Fruit fly (Drosophila melanogaster) whole organism, embryonic: Measurements from ENCODE around the gene HP1b.

Source experiments
- Antp ChIP-seq: fragments of 200-800 bp; sonication (Bioruptor generic); optimal IDR thresholded peaks from 3 replicates; lab custom pipeline; 2016; ENCODE audit warnings: missing biosample characterization, missing genetic modification characterization
- Asciz ChIP-seq: fragments of 200-800 bp; sonication (Bioruptor generic); optimal IDR thresholded peaks from 2 replicates; lab custom pipeline; 2017; ENCODE audit warnings: missing biosample characterization, mild to moderate bottlenecking, missing genetic modification characterization, missing genetic modification reagents
- B-H1 ChIP-seq: fragments of 200-800 bp; sonication (Bioruptor generic); IDR thresholded peaks from 3 replicates; pipeline ENCODE4 v1.3.6; 2022; ENCODE audit warnings: missing biosample characterization, missing genetic modification characterization
- BtbVII ChIP-seq: fragments of 200-800 bp; sonication (Bioruptor generic); optimal IDR thresholded peaks from 3 replicates; lab custom pipeline; 2017; ENCODE audit warnings: missing biosample characterization, mild to moderate bottlenecking, missing genetic modification characterization
- Bteb2 ChIP-seq: fragments of 200-800 bp; sonication (Bioruptor generic); optimal IDR thresholded peaks from 2 replicates; lab custom pipeline; 2016; ENCODE audit warnings: missing biosample characterization, missing genetic modification characterization
- CG12071 ChIP-seq: fragments of 200-800 bp; sonication (Bioruptor generic); optimal IDR thresholded peaks from 3 replicates; lab custom pipeline; 2018; ENCODE audit warnings: missing biosample characterization, mild to moderate bottlenecking, missing genetic modification characterization
- CG30431 ChIP-seq: fragments of 200-800 bp; sonication (Bioruptor generic); optimal IDR thresholded peaks from 2 replicates; lab custom pipeline; 2017; ENCODE audit warnings: missing biosample characterization, missing genetic modification characterization
- CG3281 ChIP-seq: fragments of 200-800 bp; sonication (Bioruptor generic); optimal IDR thresholded peaks from 3 replicates; lab custom pipeline; 2017; ENCODE audit warnings: missing biosample characterization, mild to moderate bottlenecking, missing genetic modification characterization
- CG3726 ChIP-seq: fragments of 200-800 bp; sonication (Bioruptor generic); IDR thresholded peaks from 3 replicates; pipeline ENCODE4, ENCODE4 v1.3.6; 2022; ENCODE audit warnings: missing biosample characterization, missing genetic modification characterization
- CG4360 ChIP-seq: fragments of 200-800 bp; sonication (Bioruptor generic); IDR thresholded peaks from 2 replicates; pipeline ENCODE4 v1.3.6; 2022; ENCODE audit warnings: missing biosample characterization, missing genetic modification characterization
- CG4404 ChIP-seq: fragments of 200-800 bp; sonication (Bioruptor generic); IDR thresholded peaks from 2 replicates; pipeline ENCODE4 v1.3.6; 2022; ENCODE audit warnings: missing biosample characterization, missing genetic modification characterization
- CHES-1-like ChIP-seq: fragments of 200-800 bp; sonication (Bioruptor generic); optimal IDR thresholded peaks from 2 replicates; lab custom pipeline; 2016; ENCODE audit warnings: missing biosample characterization, missing genetic modification characterization
- CoRest ChIP-seq: fragments of 200-800 bp; sonication (Bioruptor generic); optimal IDR thresholded peaks from 3 replicates; lab custom pipeline; 2018; ENCODE audit warnings: missing biosample characterization, mild to moderate bottlenecking, missing genetic modification characterization, moderate library complexity
- Dbx ChIP-seq: fragments of 200-800 bp; sonication (Bioruptor generic); IDR thresholded peaks from 3 replicates; pipeline ENCODE4 v1.3.6; 2022; ENCODE audit warnings: missing biosample characterization, missing genetic modification characterization
- Dp ChIP-seq: fragments of 200-800 bp; sonication (Bioruptor generic); optimal IDR thresholded peaks from 2 replicates; lab custom pipeline; 2018; ENCODE audit warnings: missing biosample characterization, mild to moderate bottlenecking, missing genetic modification characterization, moderate library complexity
- E2f2 ChIP-seq: fragments of 200-800 bp; sonication (Bioruptor generic); IDR thresholded peaks from 2 replicates; pipeline ENCODE4 v1.3.6; 2022; ENCODE audit warnings: missing biosample characterization, missing genetic modification characterization
- ERR ChIP-seq: fragments of 200-800 bp; sonication (Bioruptor generic); optimal IDR thresholded peaks from 2 replicates; lab custom pipeline; 2016; ENCODE audit warnings: missing biosample characterization, missing genetic modification characterization
- Fer1 ChIP-seq: fragments of 200-800 bp; sonication (Bioruptor generic); optimal IDR thresholded peaks from 2 replicates; lab custom pipeline; 2017; ENCODE audit warnings: missing biosample characterization, mild to moderate bottlenecking, missing genetic modification characterization
- Fer3 ChIP-seq: fragments of 200-800 bp; sonication (Bioruptor generic); optimal IDR thresholded peaks from 2 replicates; lab custom pipeline; 2018; ENCODE audit warnings: missing biosample characterization, mild to moderate bottlenecking, missing genetic modification characterization, moderate library complexity
- Hey ChIP-seq: fragments of 200-800 bp; sonication (Bioruptor generic); optimal IDR thresholded peaks from 3 replicates; lab custom pipeline; 2018; ENCODE audit warnings: missing biosample characterization, mild to moderate bottlenecking, missing genetic modification characterization
- HmgD ChIP-seq: fragments of 200-800 bp; sonication (Bioruptor generic); optimal IDR thresholded peaks from 3 replicates; lab custom pipeline; 2016; ENCODE audit warnings: missing biosample characterization, missing genetic modification characterization
- Hmx ChIP-seq: fragments of 200-800 bp; sonication (Bioruptor generic); optimal IDR thresholded peaks from 2 replicates; lab custom pipeline; 2016; ENCODE audit warnings: missing biosample characterization, missing genetic modification characterization
- Hsf ChIP-seq: fragments of 200-800 bp; sonication (Bioruptor generic); optimal IDR thresholded peaks from 3 replicates; lab custom pipeline; 2016; ENCODE audit warnings: missing biosample characterization, missing genetic modification characterization
- MBD-R2 ChIP-seq: fragments of 200-800 bp; sonication (Bioruptor generic); IDR thresholded peaks from 2 replicates; pipeline ENCODE4 v1.3.6; 2022; ENCODE audit warnings: missing biosample characterization, missing genetic modification characterization
- Med ChIP-seq: fragments of 200-800 bp; sonication (Bioruptor generic); peaks from one replicate; lab custom pipeline; 2016; ENCODE audit warnings: missing biosample characterization, missing genetic modification characterization, mild to moderate bottlenecking, inconsistent platforms, moderate library complexity
- Nf-YA ChIP-seq: fragments of 200-800 bp; sonication (Bioruptor generic); IDR thresholded peaks from 2 replicates; pipeline ENCODE4 v1.3.6; 2022; ENCODE audit warnings: missing biosample characterization, missing genetic modification characterization
- Pdp1 ChIP-seq, 2 experiments: fragments of 200-800 bp; sonication (Bioruptor generic); optimal IDR thresholded peaks; 3 replicates each; lab custom pipeline; 2016; ENCODE audit warnings: missing biosample characterization in 2 of 2, missing genetic modification characterization in 2 of 2, mild to moderate bottlenecking in 1 of 2, moderate library complexity in 1 of 2
- Taf1 ChIP-seq: fragments of 200-800 bp; sonication (Bioruptor generic); IDR thresholded peaks from 2 replicates; pipeline ENCODE4 v1.3.6; 2022; ENCODE audit warnings: missing biosample characterization, missing genetic modification characterization
- Xrp1 ChIP-seq: fragments of 200-800 bp; sonication (Bioruptor generic); IDR thresholded peaks from 2 replicates; pipeline ENCODE4 v1.3.6; 2022; ENCODE audit warnings: missing biosample characterization, missing genetic modification characterization
- bbx ChIP-seq: fragments of 200-800 bp; sonication (Bioruptor generic); IDR thresholded peaks from 2 replicates; pipeline ENCODE4 v1.3.6; 2022; ENCODE audit warnings: missing biosample characterization, missing genetic modification characterization; ENCODE audit not compliant: partially characterized antibody
- bsh ChIP-seq, 2 experiments: fragments of 200-800 bp; sonication (Bioruptor generic); optimal IDR thresholded peaks; 2 replicates each; lab custom pipeline; 2017 to 2018; ENCODE audit warnings: mild to moderate bottlenecking in 2 of 2, missing biosample characterization in 2 of 2, missing genetic modification characterization in 2 of 2, moderate library complexity in 1 of 2
- cato ChIP-seq: fragments of 200-800 bp; sonication (Bioruptor generic); optimal IDR thresholded peaks from 2 replicates; lab custom pipeline; 2016; ENCODE audit warnings: missing biosample characterization, missing genetic modification characterization, borderline replicate concordance
- croc ChIP-seq: fragments of 200-800 bp; sonication (Bioruptor generic); conservative IDR thresholded peaks from 3 replicates; pipeline ENCODE4 v1.3.6; 2022; ENCODE audit warnings: missing biosample characterization, missing genetic modification characterization
- crp ChIP-seq, 2 experiments: fragments of 200-800 bp; sonication (Bioruptor generic); optimal IDR thresholded peaks; 2 replicates in 1 of 2; 3 replicates in 1 of 2; lab custom pipeline; 2017; ENCODE audit warnings: missing biosample characterization in 2 of 2, missing genetic modification characterization in 2 of 2, mild to moderate bottlenecking in 1 of 2, moderate library complexity in 1 of 2
- dm ChIP-seq: fragments of 200-800 bp; sonication (Bioruptor generic); optimal IDR thresholded peaks from 3 replicates; lab custom pipeline; 2016; ENCODE audit warnings: missing biosample characterization, missing genetic modification characterization
- dmrt11E ChIP-seq: fragments of 200-800 bp; sonication (Bioruptor generic); optimal IDR thresholded peaks from 3 replicates; lab custom pipeline; 2018; ENCODE audit warnings: missing biosample characterization, mild to moderate bottlenecking, missing genetic modification characterization, moderate library complexity
- h ChIP-seq: fragments of >200 bp; optimal IDR thresholded peaks from 2 replicates; lab custom pipeline; 2017
- her ChIP-seq: fragments of 200-800 bp; sonication (Bioruptor generic); optimal IDR thresholded peaks from 2 replicates; lab custom pipeline; 2016; ENCODE audit warnings: missing biosample characterization, missing genetic modification characterization
- hth ChIP-seq: fragments of >200 bp; optimal IDR thresholded peaks from 2 replicates; lab custom pipeline; 2017; ENCODE audit warnings: inconsistent platforms
- jing ChIP-seq: fragments of 200-800 bp; sonication (Bioruptor generic); optimal IDR thresholded peaks from 2 replicates; lab custom pipeline; 2018; ENCODE audit warnings: missing biosample characterization, mild to moderate bottlenecking, missing genetic modification characterization
- klu ChIP-seq: fragments of 200-800 bp; sonication (Bioruptor generic); IDR thresholded peaks from 2 replicates; pipeline ENCODE4 v1.3.6; 2022; ENCODE audit warnings: missing biosample characterization, missing genetic modification characterization
- pfk ChIP-seq: fragments of 200-800 bp; sonication (Bioruptor generic); optimal IDR thresholded peaks from 2 replicates; lab custom pipeline; 2018; ENCODE audit warnings: missing biosample characterization, mild to moderate bottlenecking, missing genetic modification characterization, moderate library complexity
- pho ChIP-seq: fragments of 200-800 bp; sonication (Bioruptor generic); optimal IDR thresholded peaks from 2 replicates; lab custom pipeline; 2016; ENCODE audit warnings: missing biosample characterization, missing genetic modification characterization
- psq ChIP-seq: fragments of 200-800 bp; sonication (Bioruptor generic); optimal IDR thresholded peaks from 2 replicates; lab custom pipeline; 2017; ENCODE audit warnings: missing biosample characterization, missing genetic modification characterization
- pum ChIP-seq: fragments of 200-800 bp; sonication (Bioruptor generic); optimal IDR thresholded peaks from 2 replicates; lab custom pipeline; 2016; ENCODE audit warnings: missing biosample characterization, missing genetic modification characterization
- repo ChIP-seq: fragments of 200-800 bp; sonication (Bioruptor generic); optimal IDR thresholded peaks from 2 replicates; lab custom pipeline; 2016; ENCODE audit warnings: missing biosample characterization, missing genetic modification characterization
- sob ChIP-seq: fragments of 200-800 bp; sonication (Bioruptor generic); IDR thresholded peaks from 2 replicates; pipeline ENCODE4 v1.3.6; 2022; ENCODE audit warnings: missing biosample characterization, missing genetic modification characterization
- wdn ChIP-seq: fragments of 200-800 bp; sonication (Bioruptor generic); IDR thresholded peaks from 2 replicates; pipeline ENCODE4 v1.3.6; 2022; ENCODE audit warnings: missing biosample characterization, missing genetic modification characterization
- yki ChIP-seq: fragments of >200 bp; optimal IDR thresholded peaks from 3 replicates; lab custom pipeline; 2018
- zen ChIP-seq: fragments of 200-800 bp; sonication (Bioruptor generic); optimal IDR thresholded peaks from 3 replicates; lab custom pipeline; 2018; ENCODE audit warnings: missing biosample characterization, mild to moderate bottlenecking, missing genetic modification characterization, moderate library complexity

HP1b gene

dm6 chrX:9109072-9109844 lies 28.4 kb downstream of the HP1b start (continued):
- TF ChIP-seq zen: peak; percentile 46
- no peak for TF ChIP-seq Dbx (GFP tag; lab: Robert Waterston, UW)
- TF ChIP-seq Med: peak; percentile 89
- no peak for TF ChIP-seq ERR (GFP tag; lab: Kevin White, UChicago)
- TF ChIP-seq wdn (GFP tag; lab: Robert Waterston, UW): no peak
- TF ChIP-seq Bteb2: peak; percentile 26
- no peak for TF ChIP-seq Hey
- TF ChIP-seq CHES-1-like (GFP tag; lab: Kevin White, UChicago): peak; percentile 59
- TF ChIP-seq Antp: peak; percentile 47
- peak; percentile 43 for TF ChIP-seq jing (GFP tag; lab: Kevin White, UChicago)
- TF ChIP-seq yki (lab: Kevin White, UChicago): no peak
- TF ChIP-seq Xrp1: peak; percentile 38; the same call in 1 of the 2 replicates
- no peak for TF ChIP-seq pfk (GFP tag; lab: Kevin White, UChicago)
- TF ChIP-seq pum (GFP tag; lab: Kevin White, UChicago): no peak
- TF ChIP-seq dmrt11E (tag; lab: Kevin White, UChicago): peak; percentile 63
- peak; percentile 72 for TF ChIP-seq CoRest
- TF ChIP-seq sob: peak; percentile 38; the same call in 1 of the 2 replicates
- TF ChIP-seq bsh (GFP tag; optimal IDR thresholded peaks at IDR 0.05; lab: Kevin White, UChicago): peak in 1 of 2 experiments; percentile 41
- no peak for TF ChIP-seq Nf-YA (GFP tag; lab: Robert Waterston, UW)
- TF ChIP-seq Asciz (GFP tag; lab: Kevin White, UChicago): peak; percentile 43
- no peak for TF ChIP-seq repo (GFP tag; lab: Kevin White, UChicago)
- peak in 1 of 2 experiments; percentile 18 for TF ChIP-seq crp (GFP tag; optimal IDR thresholded peaks at IDR 0.05; lab: Kevin White, UChicago)
- peak; percentile 51 to 63 for TF ChIP-seq Pdp1 (GFP tag; optimal IDR thresholded peaks at IDR 0.05; lab: Kevin White, UChicago)
- TF ChIP-seq dm: peak; percentile 25
- no peak; the same call in 2 of the 3 replicates for TF ChIP-seq croc
- peak; percentile 69 for TF ChIP-seq Hsf (GFP tag; lab: Kevin White, UChicago)
- TF ChIP-seq bbx (GFP tag; lab: Robert Waterston, UW): 0 out of 2 replicates have a peak, but pooled peaks have one; percentile 7
- TF ChIP-seq pho (GFP tag; lab: Kevin White, UChicago): peak; percentile 43
- peak; percentile 13 for TF ChIP-seq BtbVII (GFP tag; lab: Kevin White, UChicago)
- no peak for TF ChIP-seq klu (GFP tag; lab: Robert Waterston, UW)
- TF ChIP-seq hth: no peak
- TF ChIP-seq her (GFP tag; lab: Kevin White, UChicago): peak; percentile 39
- no peak for TF ChIP-seq h (lab: Kevin White, UChicago)
- no peak; the same call in 1 of the 2 replicates for TF ChIP-seq Taf1 (GFP tag; lab: Robert Waterston, UW)
- TF ChIP-seq Hmx (GFP tag; lab: Kevin White, UChicago): no peak
- TF ChIP-seq Dp (GFP tag; lab: Kevin White, UChicago): peak; percentile 53
- peak; percentile 45 for TF ChIP-seq CG4404 (GFP tag; lab: Robert Waterston, UW)
- TF ChIP-seq Fer1 (GFP tag; lab: Kevin White, UChicago): no peak
- no peak for TF ChIP-seq CG3726 (GFP tag; lab: Robert Waterston, UW)
- peak; percentile 17 for TF ChIP-seq CG12071
- peak; percentile 28 for TF ChIP-seq CG3281
- TF ChIP-seq MBD-R2: peak; percentile 36; the same call in 1 of the 2 replicates
- peak; percentile 52 for TF ChIP-seq HmgD (GFP tag; lab: Kevin White, UChicago)
- TF ChIP-seq E2f2 (GFP tag; lab: Robert Waterston, UW): peak; percentile 29; the same call in 1 of the 2 replicates
- TF ChIP-seq CG30431 (GFP tag; lab: Kevin White, UChicago): peak; percentile 50
- no peak for TF ChIP-seq CG4360 (GFP tag; lab: Robert Waterston, UW)
- peak; percentile 28; the same call in 1 of the 3 replicates for TF ChIP-seq B-H1 (GFP tag; lab: Robert Waterston, UW)
- peak; percentile 18 for TF ChIP-seq Fer3
- TF ChIP-seq cato (GFP tag; lab: Kevin White, UChicago): peak; percentile 45
- TF ChIP-seq psq (GFP tag; lab: Kevin White, UChicago): no peak
